Fruit fly (Drosophila melanogaster) whole organism, embryonic: ENCODE results near the gene Pbgs.

Experiments
- Abd-B ChIP-seq: fragments of 200-800 bp; sonication (Bioruptor generic); optimal IDR thresholded peaks from 2 replicates; lab custom pipeline; 2018; ENCODE audit warnings: missing biosample characterization, mild to moderate bottlenecking, missing genetic modification characterization, moderate library complexity
- Awh ChIP-seq: fragments of 200-800 bp; sonication (Bioruptor generic); IDR thresholded peaks from 2 replicates; pipeline ENCODE4, ENCODE4 v1.3.6; 2022; ENCODE audit warnings: missing biosample characterization, missing genetic modification characterization
- Bdp1 ChIP-seq: fragments of 200-800 bp; sonication (Bioruptor generic); optimal IDR thresholded peaks from 3 replicates; lab custom pipeline; 2016; ENCODE audit warnings: missing biosample characterization, missing genetic modification characterization
- CG11398 ChIP-seq: fragments of 200-800 bp; sonication (Bioruptor generic); optimal IDR thresholded peaks from 2 replicates; lab custom pipeline; 2016; ENCODE audit warnings: missing biosample characterization, missing genetic modification characterization
- CG11696 ChIP-seq: fragments of 200-800 bp; sonication (Bioruptor generic); IDR thresholded peaks from 2 replicates; pipeline ENCODE4 v1.3.6; 2022; ENCODE audit warnings: missing biosample characterization, missing genetic modification characterization
- CG12104 ChIP-seq: fragments of 200-800 bp; sonication (Bioruptor generic); optimal IDR thresholded peaks from 3 replicates; lab custom pipeline; 2016; ENCODE audit warnings: missing biosample characterization, missing genetic modification characterization
- CG13624 ChIP-seq: fragments of 200-800 bp; sonication (Bioruptor generic); optimal IDR thresholded peaks from 2 replicates; lab custom pipeline; 2016; ENCODE audit warnings: missing biosample characterization, missing genetic modification characterization
- CG16863 ChIP-seq: fragments of 200-800 bp; sonication (Bioruptor generic); optimal IDR thresholded peaks from 3 replicates; lab custom pipeline; 2016; ENCODE audit warnings: missing biosample characterization, missing genetic modification characterization
- CG17385 ChIP-seq: fragments of 200-800 bp; sonication (Bioruptor generic); optimal IDR thresholded peaks from 3 replicates; lab custom pipeline; 2018; ENCODE audit warnings: missing biosample characterization, mild to moderate bottlenecking, missing genetic modification characterization
- CG17568 ChIP-seq: fragments of 200-800 bp; sonication (Bioruptor generic); optimal IDR thresholded peaks from 2 replicates; lab custom pipeline; 2018; ENCODE audit warnings: missing biosample characterization, mild to moderate bottlenecking, missing genetic modification characterization, moderate library complexity
- CG3065 ChIP-seq: fragments of 200-800 bp; sonication (Bioruptor generic); optimal IDR thresholded peaks from 2 replicates; lab custom pipeline; 2016; ENCODE audit warnings: missing biosample characterization, missing genetic modification characterization
- CG32532 ChIP-seq: fragments of 200-800 bp; sonication (Bioruptor generic); IDR thresholded peaks from 2 replicates; pipeline ENCODE4 v1.3.6; 2022; ENCODE audit warnings: missing biosample characterization, missing genetic modification characterization
- CG6813 ChIP-seq: fragments of 200-800 bp; sonication (Bioruptor generic); optimal IDR thresholded peaks from 2 replicates; lab custom pipeline; 2017; ENCODE audit warnings: missing biosample characterization, missing genetic modification characterization, mild to moderate bottlenecking, moderate library complexity, missing genetic modification reagents
- CG7271 ChIP-seq: fragments of 200-800 bp; sonication (Bioruptor generic); optimal IDR thresholded peaks from 2 replicates; lab custom pipeline; 2018; ENCODE audit warnings: missing biosample characterization, mild to moderate bottlenecking, missing genetic modification characterization, moderate library complexity
- CG7372 ChIP-seq: fragments of 200-800 bp; sonication (Bioruptor generic); IDR thresholded peaks from 2 replicates; pipeline ENCODE4 v1.3.6; 2022; ENCODE audit warnings: missing biosample characterization, missing genetic modification characterization
- CG7556 ChIP-seq: fragments of 200-800 bp; sonication (Bioruptor generic); optimal IDR thresholded peaks from 2 replicates; lab custom pipeline; 2017; ENCODE audit warnings: missing biosample characterization, mild to moderate bottlenecking, missing genetic modification characterization
- CG7786 ChIP-seq: fragments of 200-800 bp; sonication (Bioruptor generic); optimal IDR thresholded peaks from 2 replicates; lab custom pipeline; 2016; ENCODE audit warnings: missing biosample characterization, missing genetic modification characterization
- CG7839 ChIP-seq: fragments of 200-800 bp; sonication (Bioruptor generic); optimal IDR thresholded peaks from 3 replicates; lab custom pipeline; 2018; ENCODE audit warnings: missing biosample characterization, mild to moderate bottlenecking, missing genetic modification characterization, moderate library complexity
- CG7963 ChIP-seq: fragments of 200-800 bp; sonication (Bioruptor generic); IDR thresholded peaks from 3 replicates; pipeline ENCODE4 v1.3.6; 2022; ENCODE audit warnings: missing biosample characterization, missing genetic modification characterization; ENCODE audit not compliant: partially characterized antibody
- CG8924 ChIP-seq: fragments of 200-800 bp; optimal IDR thresholded peaks from 3 replicates; lab custom pipeline; 2019; ENCODE audit warnings: missing biosample characterization, mild to moderate bottlenecking, missing genetic modification characterization, moderate library complexity
- CG9437 ChIP-seq: fragments of 200-800 bp; sonication (Bioruptor generic); optimal IDR thresholded peaks from 2 replicates; lab custom pipeline; 2018; ENCODE audit warnings: missing biosample characterization, mild to moderate bottlenecking, missing genetic modification characterization
- Chrac-16 ChIP-seq: fragments of 200-800 bp; sonication (Bioruptor generic); optimal IDR thresholded peaks from 3 replicates; lab custom pipeline; 2016; ENCODE audit warnings: missing biosample characterization, missing genetic modification characterization
- Dfd ChIP-seq, 2 experiments: fragments of >200 bp; optimal IDR thresholded peaks; 2 replicates each; lab custom pipeline; 2017; ENCODE audit warnings: missing biosample characterization in 2 of 2, missing genetic modification characterization in 2 of 2
- Dp ChIP-seq: fragments of 200-800 bp; sonication (Bioruptor generic); optimal IDR thresholded peaks from 2 replicates; lab custom pipeline; 2018; ENCODE audit warnings: missing biosample characterization, mild to moderate bottlenecking, missing genetic modification characterization, moderate library complexity
- Dref ChIP-seq: fragments of 200-800 bp; sonication (Bioruptor generic); IDR thresholded peaks from 2 replicates; pipeline ENCODE4 v1.3.6; 2022; ENCODE audit warnings: missing biosample characterization, missing genetic modification characterization
- Drgx ChIP-seq: fragments of 200-800 bp; sonication (Bioruptor generic); IDR thresholded peaks from 2 replicates; pipeline ENCODE4 v1.3.6; 2022; ENCODE audit warnings: missing biosample characterization, missing genetic modification characterization
- Gug ChIP-seq: fragments of 200-800 bp; sonication (Bioruptor generic); IDR thresholded peaks from 4 replicates; pipeline ENCODE4 v1.3.6; 2022; ENCODE audit warnings: missing biosample characterization, missing genetic modification characterization
- HHEX ChIP-seq: fragments of 200-800 bp; sonication (Bioruptor generic); optimal IDR thresholded peaks from 3 replicates; lab custom pipeline; 2017; ENCODE audit warnings: missing biosample characterization, mild to moderate bottlenecking, missing genetic modification characterization, missing genetic modification reagents
- Hr3 ChIP-seq: fragments of 200-800 bp; sonication (Bioruptor generic); optimal IDR thresholded peaks from 3 replicates; lab custom pipeline; 2016; ENCODE audit warnings: missing biosample characterization, missing genetic modification characterization
- Hr51 ChIP-seq, 2 experiments: fragments of 200-800 bp; sonication (Bioruptor generic); optimal IDR thresholded peaks; 2 replicates in 1 of 2; 3 replicates in 1 of 2; lab custom pipeline; 2016 to 2018; ENCODE audit warnings: missing biosample characterization in 2 of 2, missing genetic modification characterization in 2 of 2, mild to moderate bottlenecking in 1 of 2, moderate library complexity in 1 of 2
- Poxn ChIP-seq: fragments of 200-800 bp; sonication (Bioruptor generic); IDR thresholded peaks from 2 replicates; pipeline ENCODE4 v1.3.6; 2022; ENCODE audit warnings: missing biosample characterization, missing genetic modification characterization
- Side ChIP-seq: fragments of 200-800 bp; sonication (Bioruptor generic); optimal IDR thresholded peaks from 2 replicates; lab custom pipeline; 2016; ENCODE audit warnings: missing biosample characterization, missing genetic modification characterization
- Six4 ChIP-seq: fragments of 200-800 bp; sonication (Bioruptor generic); optimal IDR thresholded peaks from 2 replicates; lab custom pipeline; 2016; ENCODE audit warnings: missing biosample characterization, missing genetic modification characterization
- Sox100B ChIP-seq: fragments of 200-800 bp; sonication (Bioruptor generic); optimal IDR thresholded peaks from 3 replicates; lab custom pipeline; 2018; ENCODE audit warnings: missing biosample characterization, mild to moderate bottlenecking, missing genetic modification characterization
- Tbp ChIP-seq: fragments of >200 bp; optimal IDR thresholded peaks from 2 replicates; lab custom pipeline; 2018; ENCODE audit warnings: missing biosample characterization, missing genetic modification characterization
- Usf ChIP-seq: fragments of 200-800 bp; sonication (Bioruptor generic); optimal IDR thresholded peaks from 2 replicates; lab custom pipeline; 2017; ENCODE audit warnings: missing genotype, missing biosample characterization, missing genetic modification characterization
- ara ChIP-seq: fragments of 200-800 bp; sonication (Bioruptor generic); IDR thresholded peaks from 2 replicates; pipeline ENCODE4 v1.3.6; 2022; ENCODE audit warnings: missing biosample characterization, missing genetic modification characterization
- caup ChIP-seq: fragments of 200-800 bp; sonication (Bioruptor generic); optimal IDR thresholded peaks from 3 replicates; lab custom pipeline; 2017; ENCODE audit warnings: missing biosample characterization, mild to moderate bottlenecking, missing genetic modification characterization, moderate library complexity; ENCODE audit not compliant: severe bottlenecking
- cg ChIP-seq: fragments of 200-800 bp; sonication (Bioruptor generic); optimal IDR thresholded peaks from 3 replicates; lab custom pipeline; 2019; ENCODE audit warnings: missing biosample characterization, mild to moderate bottlenecking, missing genetic modification characterization, moderate library complexity
- odd ChIP-seq: fragments of 200-800 bp; sonication (Bioruptor generic); optimal IDR thresholded peaks from 2 replicates; lab custom pipeline; 2017; ENCODE audit warnings: missing biosample characterization, mild to moderate bottlenecking, missing genetic modification characterization
- pan ChIP-seq, 4 experiments: fragments of >200 bp in 3 of 4; fragments of 200-800 bp in 1 of 4; sonication (Bioruptor generic) in 1 of 4; optimal IDR thresholded peaks in 3 of 4; IDR thresholded peaks in 1 of 4; 2 replicates each; pipeline versions ENCODE4 v1.3.6 to Lab custom; 2017 to 2022; ENCODE audit warnings: missing biosample characterization in 2 of 4, missing genetic modification characterization in 2 of 4, mixed read lengths in 1 of 4
- pho ChIP-seq: fragments of 200-800 bp; sonication (Bioruptor generic); optimal IDR thresholded peaks from 2 replicates; lab custom pipeline; 2016; ENCODE audit warnings: missing biosample characterization, missing genetic modification characterization
- pzg ChIP-seq: fragments of 200-800 bp; sonication (Bioruptor generic); optimal IDR thresholded peaks from 3 replicates; lab custom pipeline; 2018; ENCODE audit warnings: missing biosample characterization, mild to moderate bottlenecking, missing genetic modification characterization, moderate library complexity
- ranshi ChIP-seq: fragments of 200-800 bp; sonication (Bioruptor generic); IDR thresholded peaks from 2 replicates; pipeline ENCODE4 v1.3.6; 2022; ENCODE audit warnings: missing biosample characterization, missing genetic modification characterization
- sd ChIP-seq: fragments of 200-800 bp; sonication (Bioruptor generic); optimal IDR thresholded peaks from 3 replicates; lab custom pipeline; 2018; ENCODE audit warnings: missing biosample characterization, mild to moderate bottlenecking, missing genetic modification characterization, moderate library complexity
- sens ChIP-seq: fragments of 200-800 bp; sonication (Bioruptor generic); peaks from one replicate; lab custom pipeline; 2016; ENCODE audit warnings: missing biosample characterization, missing genetic modification characterization
- slp2 ChIP-seq: fragments of 200-800 bp; sonication (Bioruptor generic); optimal IDR thresholded peaks from 2 replicates; lab custom pipeline; 2016; ENCODE audit warnings: missing biosample characterization, missing genetic modification characterization
- tgo ChIP-seq: fragments of 200-800 bp; sonication (Bioruptor generic); IDR thresholded peaks from 3 replicates; pipeline ENCODE4 v1.3.6; 2022; ENCODE audit warnings: missing biosample characterization, missing genetic modification characterization
- toy ChIP-seq: fragments of 200-800 bp; sonication (Bioruptor generic); IDR thresholded peaks from 2 replicates; pipeline ENCODE4 v1.3.6; 2022; ENCODE audit warnings: missing biosample characterization, missing genetic modification characterization

Gene Pbgs

DNA sequence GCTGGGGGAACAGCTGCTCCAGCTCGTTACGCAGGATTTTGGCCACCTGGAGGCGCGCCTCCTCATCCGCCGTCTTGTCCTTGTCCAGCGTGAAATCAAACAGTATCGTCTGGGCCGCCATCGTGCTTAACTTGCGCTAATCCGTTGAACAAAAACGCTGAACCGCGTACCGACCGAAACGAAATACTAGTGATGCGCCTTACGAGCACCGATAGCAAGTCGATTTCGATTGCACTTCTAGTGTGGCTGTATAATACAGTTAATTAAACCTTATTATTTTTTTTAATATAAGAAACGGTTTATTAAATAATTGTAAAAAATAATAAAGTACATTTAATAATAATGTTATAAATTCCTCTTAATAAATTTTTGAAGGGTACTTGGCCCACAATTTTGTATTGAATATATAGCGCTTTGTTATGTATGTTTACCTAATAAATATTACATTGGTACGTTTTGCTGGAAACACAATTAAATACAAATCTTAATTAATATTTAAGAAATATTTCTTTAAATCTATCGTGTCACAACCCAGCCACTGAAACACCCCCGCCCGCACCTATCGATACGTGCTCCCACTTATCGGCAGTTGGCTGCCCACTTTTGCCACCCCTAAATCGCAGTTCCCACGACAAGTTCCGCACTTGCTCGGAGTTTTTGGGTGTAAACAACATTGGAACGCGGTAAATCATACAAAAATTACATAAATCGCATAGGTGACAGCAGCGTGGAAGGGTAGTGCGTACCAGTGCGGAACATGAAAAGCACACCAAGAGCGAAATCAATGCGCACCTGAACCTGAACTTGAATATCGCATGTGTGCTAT, 6.1 kb upstream of the Pbgs start, which contains the start of the genes Sms and INPP5E (continued):
- TF ChIP-seq CG17568 = no peak
- peak; percentile 17 for TF ChIP-seq Usf
- peak; percentile 69 for TF ChIP-seq CG32532 (GFP tag; lab: Robert Waterston, UW)
- peak; percentile 19 for TF ChIP-seq CG17385 (GFP tag; lab: Kevin White, UChicago)
- peak; percentile 17 for TF ChIP-seq caup (GFP tag; lab: Kevin White, UChicago)
- peak; percentile 46 for TF ChIP-seq sens (GFP tag; lab: Kevin White, UChicago)
- TF ChIP-seq CG7271 = peak; percentile 27
- no peak for TF ChIP-seq Tbp (GFP tag; lab: Kevin White, UChicago)
- TF ChIP-seq CG12104 (GFP tag; lab: Kevin White, UChicago) = peak; percentile 45
- peak; percentile 48 for TF ChIP-seq Dp (GFP tag; lab: Kevin White, UChicago)
- no peak for TF ChIP-seq Side (GFP tag; lab: Kevin White, UChicago)
- TF ChIP-seq Dfd (GFP tag; optimal IDR thresholded peaks at IDR 0.05; lab: Kevin White, UChicago) = no peak
- peak; percentile 79 for TF ChIP-seq Hr3
- TF ChIP-seq CG11398 (GFP tag; lab: Kevin White, UChicago) = no peak
- peak; percentile 43 for TF ChIP-seq odd (GFP tag; lab: Kevin White, UChicago)
- no peak for TF ChIP-seq ara (GFP tag; lab: Robert Waterston, UW)
- peak; percentile 62; the same call in 2 of the 4 replicates for TF ChIP-seq Gug (GFP tag; lab: Robert Waterston, UW)
- no peak for TF ChIP-seq slp2 (GFP tag; lab: Kevin White, UChicago)
- TF ChIP-seq HHEX = no peak
- TF ChIP-seq CG11696 (GFP tag; lab: Robert Waterston, UW) = 0 out of 2 replicates have a peak, but pooled peaks have one; percentile 8
- peak in 1 of 2 experiments; percentile 61 for TF ChIP-seq Hr51 (GFP tag; optimal IDR thresholded peaks at IDR 0.05; lab: Kevin White, UChicago)
- no peak for TF ChIP-seq cg (GFP tag; lab: Kevin White, UChicago)
- TF ChIP-seq CG7556 (GFP tag; lab: Kevin White, UChicago) = peak; percentile 54
- peak; percentile 80 for TF ChIP-seq CG7963 (GFP tag; lab: Robert Waterston, UW)
- no peak for TF ChIP-seq Bdp1
- no peak for TF ChIP-seq CG7786
- TF ChIP-seq Dref (GFP tag; lab: Robert Waterston, UW) = peak; percentile 91
- no peak for TF ChIP-seq Awh (GFP tag; lab: Robert Waterston, UW)
- no peak for TF ChIP-seq CG7372 (GFP tag; lab: Robert Waterston, UW)
- no peak for TF ChIP-seq pho (GFP tag; lab: Kevin White, UChicago)
- no peak for TF ChIP-seq sd (tag; lab: Kevin White, UChicago)
- TF ChIP-seq Six4 (GFP tag; lab: Kevin White, UChicago) = peak; percentile 41
- TF ChIP-seq pzg (GFP tag; lab: Kevin White, UChicago) = peak; percentile 31
- no peak for TF ChIP-seq CG16863
- peak; percentile 75 for TF ChIP-seq CG8924 (tag; lab: Kevin White, UChicago)
- no peak for TF ChIP-seq pan (optimal IDR thresholded peaks at IDR 0.05; lab: Kevin White, UChicago)
- no peak for TF ChIP-seq pan (GFP tag; optimal IDR thresholded peaks at IDR 0.05 in 1 of 2, IDR thresholded peaks at IDR 0.05 in 1 of 2)
- TF ChIP-seq Abd-B = peak; percentile 44
- peak; percentile 53 for TF ChIP-seq CG9437
- no peak for TF ChIP-seq CG13624 (GFP tag; lab: Kevin White, UChicago)
- no peak; the same call in 1 of the 2 replicates for TF ChIP-seq ranshi (GFP tag; lab: Robert Waterston, UW)
- peak; percentile 58 for TF ChIP-seq Chrac-16 (GFP tag; lab: Kevin White, UChicago)
- TF ChIP-seq Drgx (GFP tag; lab: Robert Waterston, UW) = no peak
- TF ChIP-seq CG6813 (GFP tag; lab: Kevin White, UChicago) = no peak
- TF ChIP-seq toy (GFP tag; lab: Robert Waterston, UW) = no peak
- TF ChIP-seq CG3065 (GFP tag; lab: Kevin White, UChicago) = no peak
- peak; percentile 43; the same call in 2 of the 3 replicates for TF ChIP-seq tgo (GFP tag; lab: Robert Waterston, UW)
- TF ChIP-seq Sox100B (GFP tag; lab: Kevin White, UChicago) = peak; percentile 65
- TF ChIP-seq Poxn = peak; percentile 32; the same call in 1 of the 2 replicates
- TF ChIP-seq CG7839 (tag; lab: Kevin White, UChicago) = peak; percentile 41
